Fruit fly (Drosophila melanogaster): Measurements from ENCODE around the gene Acp24A4.

Acp24A4 gene

DNA sequence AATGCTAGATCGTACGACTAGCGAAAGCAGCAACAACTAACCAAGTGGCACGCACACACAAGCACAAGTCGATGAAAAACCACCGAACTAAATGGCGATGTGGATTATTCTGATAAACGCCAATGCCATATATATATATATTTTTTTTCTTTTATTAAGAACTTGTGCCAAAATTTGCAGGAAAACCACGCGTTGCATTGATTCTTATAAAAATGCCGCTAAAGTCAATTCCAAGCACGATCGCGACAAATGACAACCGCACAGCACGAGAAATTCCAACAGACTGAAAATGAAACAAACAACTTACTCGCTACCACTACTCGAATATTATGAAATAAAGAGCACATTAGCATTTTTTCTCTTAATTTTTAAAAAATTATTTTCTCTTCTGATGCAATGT lies 37.0 kb downstream of the Acp24A4 start, which contains the start of gene for (continued):
- peak; percentile 9; the same call in 1 of the 2 replicates for TF ChIP-seq CG13287 (GFP tag; IDR thresholded peaks at IDR 0.05; ENCODE audit: partially characterized antibody)
- no peak for TF ChIP-seq CG8924 (tag; optimal IDR thresholded peaks at IDR 0.05)
- TF ChIP-seq CG11504 (tag; optimal IDR thresholded peaks at IDR 0.05) = no peak
- no peak for TF ChIP-seq Side (GFP tag; optimal IDR thresholded peaks at IDR 0.05)
- no peak for TF ChIP-seq CG3838 (GFP tag; optimal IDR thresholded peaks at IDR 0.05)
- peak; percentile 16 for TF ChIP-seq CG15601 (tag; optimal IDR thresholded peaks at IDR 0.05)
- no peak for TF ChIP-seq gcm (GFP tag; optimal IDR thresholded peaks at IDR 0.05)
- no peak for TF ChIP-seq ham (GFP tag; IDR thresholded peaks at IDR 0.05)
- TF ChIP-seq mirr (GFP tag; optimal IDR thresholded peaks at IDR 0.05) = no peak
- no peak for TF ChIP-seq Oaz (GFP tag; IDR thresholded peaks at IDR 0.05)
- no peak for TF ChIP-seq CG31388 (GFP tag; optimal IDR thresholded peaks at IDR 0.05)
- no peak for TF ChIP-seq CG18599 (GFP tag; optimal IDR thresholded peaks at IDR 0.05)
- no peak for TF ChIP-seq pnt (GFP tag; optimal IDR thresholded peaks at IDR 0.05)
- no peak for TF ChIP-seq CG16815 (GFP tag; optimal IDR thresholded peaks at IDR 0.05)
- TF ChIP-seq sim (GFP tag; IDR thresholded peaks at IDR 0.05) = no peak
- TF ChIP-seq grn (GFP tag; optimal IDR thresholded peaks at IDR 0.05) = no peak
- no peak for TF ChIP-seq dmrt99B (tag; optimal IDR thresholded peaks at IDR 0.05)
- peak; percentile 13; the same call in 1 of the 2 replicates for TF ChIP-seq CG4360 (GFP tag; IDR thresholded peaks at IDR 0.05)
- TF ChIP-seq cad (GFP tag; optimal IDR thresholded peaks at IDR 0.05) = no peak
- no peak for TF ChIP-seq gem (tag; optimal IDR thresholded peaks at IDR 0.05)
- no peak for TF ChIP-seq CG14710 (tag; optimal IDR thresholded peaks at IDR 0.05)
- no peak for TF ChIP-seq corto (GFP tag; optimal IDR thresholded peaks at IDR 0.05)
- TF ChIP-seq gce (GFP tag; IDR thresholded peaks at IDR 0.05) = no peak
- no peak for TF ChIP-seq tll (GFP tag; optimal IDR thresholded peaks at IDR 0.05)
- TF ChIP-seq sens (GFP tag) = peak; percentile 20
- no peak for TF ChIP-seq zfh1 (GFP tag; IDR thresholded peaks at IDR 0.05)
- no peak for TF ChIP-seq emc (GFP tag; optimal IDR thresholded peaks at IDR 0.05)
- no peak for TF ChIP-seq salm (tag; optimal IDR thresholded peaks at IDR 0.05)
- TF ChIP-seq CG10431 (GFP tag; optimal IDR thresholded peaks at IDR 0.05) = no peak
- TF ChIP-seq Chrac-16 (GFP tag; optimal IDR thresholded peaks at IDR 0.05) = no peak
- TF ChIP-seq stwl (tag; optimal IDR thresholded peaks at IDR 0.05) = no peak
- TF ChIP-seq Sry-β (GFP tag; optimal IDR thresholded peaks at IDR 0.05) = no peak
- no peak for TF ChIP-seq wdn (GFP tag; IDR thresholded peaks at IDR 0.05)
- peak; percentile 21 for TF ChIP-seq CG2678 (tag; optimal IDR thresholded peaks at IDR 0.05)
- TF ChIP-seq ems (GFP tag; optimal IDR thresholded peaks at IDR 0.05) = no peak
- no peak for TF ChIP-seq CG3995 (GFP tag; optimal IDR thresholded peaks at IDR 0.05)
- TF ChIP-seq NC2β (GFP tag; optimal IDR thresholded peaks at IDR 0.05) = no peak
- no peak for TF ChIP-seq CG4820 (GFP tag; optimal IDR thresholded peaks at IDR 0.05)
- no peak for TF ChIP-seq gt (GFP tag; IDR thresholded peaks at IDR 0.05)
- TF ChIP-seq fd96Cb (tag; optimal IDR thresholded peaks at IDR 0.05) = no peak
- no peak for TF ChIP-seq hb (GFP tag; IDR thresholded peaks at IDR 0.05; ENCODE audit: partially characterized antibody)
- TF ChIP-seq wek (GFP tag; optimal IDR thresholded peaks at IDR 0.05) = no peak
- TF ChIP-seq chif (GFP tag; optimal IDR thresholded peaks at IDR 0.05) = no peak
- peak; percentile 38; the same call in 1 of the 2 replicates for TF ChIP-seq CG42726 (GFP tag; IDR thresholded peaks at IDR 0.05; ENCODE audit: partially characterized antibody)
- TF ChIP-seq NC2α (GFP tag; optimal IDR thresholded peaks at IDR 0.05) = no peak
- no peak for TF ChIP-seq CG12071 (GFP tag; optimal IDR thresholded peaks at IDR 0.05)
- TF ChIP-seq CG34376 (GFP tag; optimal IDR thresholded peaks at IDR 0.05) = no peak
- TF ChIP-seq CG18476 (GFP tag; optimal IDR thresholded peaks at IDR 0.05) = no peak
- TF ChIP-seq row (GFP tag; IDR thresholded peaks at IDR 0.05) = peak; percentile 6; the same call in 1 of the 3 replicates
- peak; percentile 96 for TF ChIP-seq Jarid2 (GFP tag; optimal IDR thresholded peaks at IDR 0.05)
- TF ChIP-seq CG7271 (tag; optimal IDR thresholded peaks at IDR 0.05) = no peak

Data from whole organism, embryonic.